Fruit fly (Drosophila melanogaster) whole organism, embryonic: Measurements from ENCODE around the gene fwe.

ENCODE experiments used
- Antp ChIP-seq: fragments of 200-800 bp; sonication (Bioruptor generic); optimal IDR thresholded peaks from 3 replicates; lab custom pipeline; 2016; ENCODE audit warnings: missing biosample characterization, missing genetic modification characterization
- Bgb ChIP-seq: fragments of 200-800 bp; sonication (Bioruptor generic); IDR thresholded peaks from 2 replicates; pipeline ENCODE4 v1.3.6; 2022; ENCODE audit warnings: missing biosample characterization, missing genetic modification characterization; ENCODE audit not compliant: partially characterized antibody
- CG11504 ChIP-seq: fragments of 200-800 bp; sonication (Bioruptor generic); optimal IDR thresholded peaks from 3 replicates; lab custom pipeline; 2019; ENCODE audit warnings: missing biosample characterization, mild to moderate bottlenecking, missing genetic modification characterization, moderate library complexity
- CG12071 ChIP-seq: fragments of 200-800 bp; sonication (Bioruptor generic); optimal IDR thresholded peaks from 3 replicates; lab custom pipeline; 2018; ENCODE audit warnings: missing biosample characterization, mild to moderate bottlenecking, missing genetic modification characterization
- CG12219 ChIP-seq: fragments of 200-800 bp; sonication (Bioruptor generic); optimal IDR thresholded peaks from 3 replicates; lab custom pipeline; 2018; ENCODE audit warnings: missing biosample characterization, mild to moderate bottlenecking, missing genetic modification characterization
- CG12659 ChIP-seq: fragments of 200-800 bp; sonication (Bioruptor generic); optimal IDR thresholded peaks from 3 replicates; lab custom pipeline; 2017; ENCODE audit warnings: mild to moderate bottlenecking, missing biosample characterization, missing genetic modification reagents, missing genetic modification characterization
- CG13287 ChIP-seq: fragments of 200-800 bp; sonication (Bioruptor generic); IDR thresholded peaks from 2 replicates; pipeline ENCODE4 v1.3.6; 2022; ENCODE audit warnings: missing biosample characterization, missing genetic modification characterization; ENCODE audit not compliant: partially characterized antibody
- CG14965 ChIP-seq: fragments of 200-800 bp; sonication (Bioruptor generic); optimal IDR thresholded peaks from 2 replicates; lab custom pipeline; 2016; ENCODE audit warnings: missing biosample characterization, missing genetic modification characterization, borderline replicate concordance
- CG1603 ChIP-seq: fragments of 200-800 bp; sonication (Bioruptor generic); optimal IDR thresholded peaks from 2 replicates; lab custom pipeline; 2019; ENCODE audit warnings: missing biosample characterization, mild to moderate bottlenecking, missing genetic modification characterization, moderate library complexity
- CG17186 ChIP-seq: fragments of 200-800 bp; sonication (Bioruptor generic); optimal IDR thresholded peaks from 3 replicates; lab custom pipeline; 2017; ENCODE audit warnings: missing biosample characterization, missing genetic modification reagents, missing genetic modification characterization
- CG1832 ChIP-seq: fragments of 200-800 bp; sonication (Bioruptor generic); optimal IDR thresholded peaks from 2 replicates; lab custom pipeline; 2017; ENCODE audit warnings: missing biosample characterization, mild to moderate bottlenecking, missing genetic modification characterization, inconsistent platforms
- CG33213 ChIP-seq: fragments of 200-800 bp; sonication (Bioruptor generic); optimal IDR thresholded peaks from 3 replicates; lab custom pipeline; 2016; ENCODE audit warnings: missing biosample characterization, missing genetic modification characterization
- CG34422 ChIP-seq: fragments of 200-800 bp; sonication (Bioruptor generic); IDR thresholded peaks from 3 replicates; pipeline ENCODE4 v1.3.6; 2022; ENCODE audit warnings: missing biosample characterization, missing genetic modification characterization
- CG3847 ChIP-seq: fragments of 200-800 bp; sonication (Bioruptor generic); IDR thresholded peaks from 2 replicates; pipeline ENCODE4 v1.3.6; 2022; ENCODE audit warnings: missing biosample characterization, missing genetic modification characterization
- CG4282 ChIP-seq: fragments of 200-800 bp; sonication (Bioruptor generic); optimal IDR thresholded peaks from 2 replicates; lab custom pipeline; 2016; ENCODE audit warnings: missing biosample characterization, missing genetic modification characterization
- CG6254 ChIP-seq: fragments of 200-800 bp; sonication (Bioruptor generic); optimal IDR thresholded peaks from 3 replicates; lab custom pipeline; 2017; ENCODE audit warnings: mild to moderate bottlenecking, missing biosample characterization, missing genetic modification reagents, missing genetic modification characterization
- CG6689 ChIP-seq: fragments of 200-800 bp; sonication (Bioruptor generic); IDR thresholded peaks from 2 replicates; pipeline ENCODE4 v1.3.6; 2022; ENCODE audit warnings: missing biosample characterization, missing genetic modification characterization
- CG7963 ChIP-seq: fragments of 200-800 bp; sonication (Bioruptor generic); IDR thresholded peaks from 3 replicates; pipeline ENCODE4 v1.3.6; 2022; ENCODE audit warnings: missing biosample characterization, missing genetic modification characterization; ENCODE audit not compliant: partially characterized antibody
- CG8281 ChIP-seq: fragments of 200-800 bp; sonication (Bioruptor generic); optimal IDR thresholded peaks from 2 replicates; lab custom pipeline; 2018; ENCODE audit warnings: missing biosample characterization, mild to moderate bottlenecking, missing genetic modification characterization, moderate library complexity
- CG8290 ChIP-seq, 3 experiments: fragments of 200-800 bp; sonication (Bioruptor generic); optimal IDR thresholded peaks; 2 replicates each; lab custom pipeline; 2016 to 2019; ENCODE audit warnings: missing biosample characterization in 3 of 3, missing genetic modification characterization in 3 of 3, mild to moderate bottlenecking in 2 of 3, moderate library complexity in 1 of 3
- CG8924 ChIP-seq: fragments of 200-800 bp; optimal IDR thresholded peaks from 3 replicates; lab custom pipeline; 2019; ENCODE audit warnings: missing biosample characterization, mild to moderate bottlenecking, missing genetic modification characterization, moderate library complexity
- CG9437 ChIP-seq: fragments of 200-800 bp; sonication (Bioruptor generic); optimal IDR thresholded peaks from 2 replicates; lab custom pipeline; 2018; ENCODE audit warnings: missing biosample characterization, mild to moderate bottlenecking, missing genetic modification characterization
- CG9609 ChIP-seq: fragments of 200-800 bp; sonication (Bioruptor generic); optimal IDR thresholded peaks from 3 replicates; lab custom pipeline; 2016; ENCODE audit warnings: missing biosample characterization, missing genetic modification characterization
- CG9797 ChIP-seq: fragments of 200-800 bp; sonication (Bioruptor generic); optimal IDR thresholded peaks from 3 replicates; lab custom pipeline; 2018; ENCODE audit warnings: missing biosample characterization, mild to moderate bottlenecking, missing genetic modification characterization
- Chrac-16 ChIP-seq: fragments of 200-800 bp; sonication (Bioruptor generic); optimal IDR thresholded peaks from 3 replicates; lab custom pipeline; 2016; ENCODE audit warnings: missing biosample characterization, missing genetic modification characterization
- D19A ChIP-seq: fragments of 200-800 bp; optimal IDR thresholded peaks from 3 replicates; lab custom pipeline; 2019; ENCODE audit warnings: missing biosample characterization, mild to moderate bottlenecking, missing genetic modification characterization, moderate library complexity
- Dip3 ChIP-seq: fragments of 200-800 bp; sonication (Bioruptor generic); optimal IDR thresholded peaks from 3 replicates; lab custom pipeline; 2016; ENCODE audit warnings: missing biosample characterization, missing genetic modification characterization
- ERR ChIP-seq: fragments of 200-800 bp; sonication (Bioruptor generic); optimal IDR thresholded peaks from 2 replicates; lab custom pipeline; 2016; ENCODE audit warnings: missing biosample characterization, missing genetic modification characterization
- HmgD ChIP-seq: fragments of 200-800 bp; sonication (Bioruptor generic); optimal IDR thresholded peaks from 3 replicates; lab custom pipeline; 2016; ENCODE audit warnings: missing biosample characterization, missing genetic modification characterization
- Kr ChIP-seq: fragments of 200-800 bp; sonication (Bioruptor generic); optimal IDR thresholded peaks from 2 replicates; lab custom pipeline; 2017; ENCODE audit warnings: missing biosample characterization, mild to moderate bottlenecking, missing genetic modification characterization
- MBD-R2 ChIP-seq: fragments of 200-800 bp; sonication (Bioruptor generic); IDR thresholded peaks from 2 replicates; pipeline ENCODE4 v1.3.6; 2022; ENCODE audit warnings: missing biosample characterization, missing genetic modification characterization
- MESR4 ChIP-seq: fragments of 200-800 bp; sonication (Bioruptor generic); optimal IDR thresholded peaks from 2 replicates; lab custom pipeline; 2018; ENCODE audit warnings: missing biosample characterization, mild to moderate bottlenecking, missing genetic modification characterization, moderate library complexity
- Myb ChIP-seq: fragments of 200-800 bp; sonication (Bioruptor generic); optimal IDR thresholded peaks from 2 replicates; lab custom pipeline; 2016; ENCODE audit warnings: missing biosample characterization, missing genetic modification characterization
- Pdp1 ChIP-seq, 2 experiments: fragments of 200-800 bp; sonication (Bioruptor generic); optimal IDR thresholded peaks; 3 replicates each; lab custom pipeline; 2016; ENCODE audit warnings: missing biosample characterization in 2 of 2, missing genetic modification characterization in 2 of 2, mild to moderate bottlenecking in 1 of 2, moderate library complexity in 1 of 2
- Scr ChIP-seq: fragments of 200-800 bp; sonication (Bioruptor generic); IDR thresholded peaks from 2 replicates; pipeline ENCODE4 v1.3.6; 2022; ENCODE audit warnings: missing biosample characterization, missing genetic modification characterization; ENCODE audit not compliant: partially characterized antibody
- Side ChIP-seq: fragments of 200-800 bp; sonication (Bioruptor generic); optimal IDR thresholded peaks from 2 replicates; lab custom pipeline; 2016; ENCODE audit warnings: missing biosample characterization, missing genetic modification characterization
- amos ChIP-seq: fragments of 200-800 bp; sonication (Bioruptor generic); IDR thresholded peaks from 2 replicates; pipeline ENCODE4 v1.3.6; 2022; ENCODE audit warnings: missing biosample characterization, missing genetic modification characterization; ENCODE audit not compliant: partially characterized antibody
- bigmax ChIP-seq: fragments of 200-800 bp; sonication (Bioruptor generic); optimal IDR thresholded peaks from 2 replicates; lab custom pipeline; 2018; ENCODE audit warnings: missing biosample characterization, mild to moderate bottlenecking, missing genetic modification characterization
- dm ChIP-seq: fragments of 200-800 bp; sonication (Bioruptor generic); optimal IDR thresholded peaks from 3 replicates; lab custom pipeline; 2016; ENCODE audit warnings: missing biosample characterization, missing genetic modification characterization
- exex ChIP-seq: fragments of 200-800 bp; sonication (Bioruptor generic); optimal IDR thresholded peaks from 4 replicates; lab custom pipeline; 2018; ENCODE audit warnings: missing biosample characterization, mild to moderate bottlenecking, missing genetic modification characterization, moderate library complexity
- jing ChIP-seq: fragments of 200-800 bp; sonication (Bioruptor generic); optimal IDR thresholded peaks from 2 replicates; lab custom pipeline; 2018; ENCODE audit warnings: missing biosample characterization, mild to moderate bottlenecking, missing genetic modification characterization
- lbe ChIP-seq: fragments of 200-800 bp; sonication (Bioruptor generic); optimal IDR thresholded peaks from 2 replicates; lab custom pipeline; 2016; ENCODE audit warnings: missing biosample characterization, mild to moderate bottlenecking, missing genetic modification characterization
- lilli ChIP-seq: fragments of 200-800 bp; sonication (Bioruptor generic); optimal IDR thresholded peaks from 3 replicates; lab custom pipeline; 2016; ENCODE audit warnings: missing biosample characterization, missing genetic modification characterization
- pan ChIP-seq, 4 experiments: fragments of >200 bp in 3 of 4; fragments of 200-800 bp in 1 of 4; sonication (Bioruptor generic) in 1 of 4; optimal IDR thresholded peaks in 3 of 4; IDR thresholded peaks in 1 of 4; 2 replicates each; pipeline versions ENCODE4 v1.3.6 to Lab custom; 2017 to 2022; ENCODE audit warnings: missing biosample characterization in 2 of 4, missing genetic modification characterization in 2 of 4, mixed read lengths in 1 of 4
- peb ChIP-seq: fragments of 200-800 bp; sonication (Bioruptor generic); IDR thresholded peaks from 2 replicates; pipeline ENCODE4 v1.3.6; 2022; ENCODE audit warnings: missing biosample characterization, missing genetic modification characterization
- stwl ChIP-seq: fragments of 200-800 bp; sonication (Bioruptor generic); optimal IDR thresholded peaks from 3 replicates; lab custom pipeline; 2018; ENCODE audit warnings: missing biosample characterization, mild to moderate bottlenecking, missing genetic modification characterization, moderate library complexity
- trem ChIP-seq: fragments of 200-800 bp; optimal IDR thresholded peaks from 3 replicates; lab custom pipeline; 2019; ENCODE audit warnings: missing biosample characterization, mild to moderate bottlenecking, missing genetic modification characterization, moderate library complexity
- zfh1 ChIP-seq: fragments of 200-800 bp; sonication (Bioruptor generic); IDR thresholded peaks from 3 replicates; pipeline ENCODE4 v1.3.6; 2022; ENCODE audit warnings: missing biosample characterization, missing genetic modification characterization

fwe gene

dm6 chr3L:15837209-15837608 lies 21.0 kb upstream of the fwe start, which contains the start of gene CG15715 (continued):
- peak in 1 of 2 experiments; percentile 60 for TF ChIP-seq Pdp1 (GFP tag; optimal IDR thresholded peaks at IDR 0.05; lab: Kevin White, UChicago)
- TF ChIP-seq CG12659 (GFP tag; lab: Kevin White, UChicago) = peak; percentile 66
- peak; percentile 5 for TF ChIP-seq CG17186
- no peak for TF ChIP-seq Kr (GFP tag; lab: Kevin White, UChicago)
- peak; percentile 82 for TF ChIP-seq MESR4 (GFP tag; lab: Kevin White, UChicago)
- TF ChIP-seq CG9609 (GFP tag; lab: Kevin White, UChicago) = no peak
- TF ChIP-seq CG3847 (GFP tag; lab: Robert Waterston, UW) = peak; percentile 49
- no peak for TF ChIP-seq CG6254 (GFP tag; lab: Kevin White, UChicago)
- TF ChIP-seq MBD-R2 (GFP tag; lab: Robert Waterston, UW) = peak; percentile 69
- TF ChIP-seq CG14965 (GFP tag; lab: Kevin White, UChicago) = no peak
- TF ChIP-seq CG11504 (tag; lab: Kevin White, UChicago) = peak; percentile 63
- TF ChIP-seq zfh1 (GFP tag; lab: Robert Waterston, UW) = no peak
- peak; percentile 30; the same call in 1 of the 2 replicates for TF ChIP-seq Scr (GFP tag; lab: Robert Waterston, UW)
- peak; percentile 97 for TF ChIP-seq Myb (GFP tag; lab: Kevin White, UChicago)
- TF ChIP-seq trem (tag; lab: Kevin White, UChicago) = peak; percentile 73
- peak; percentile 78 for TF ChIP-seq dm
- TF ChIP-seq Antp (GFP tag; lab: Kevin White, UChicago) = no peak
- no peak for TF ChIP-seq CG7963
- no peak for TF ChIP-seq Chrac-16 (GFP tag; lab: Kevin White, UChicago)
- peak; percentile 36; the same call in 1 of the 2 replicates for TF ChIP-seq Bgb
- TF ChIP-seq HmgD (GFP tag; lab: Kevin White, UChicago) = peak; percentile 27
- TF ChIP-seq CG12219 (GFP tag; lab: Kevin White, UChicago) = no peak
- TF ChIP-seq CG1603 (tag; lab: Kevin White, UChicago) = peak; percentile 83
- peak; percentile 68 for TF ChIP-seq CG9797 (GFP tag; lab: Kevin White, UChicago)
- TF ChIP-seq amos = peak; percentile 35
- TF ChIP-seq stwl (tag; lab: Kevin White, UChicago) = peak; percentile 94
- TF ChIP-seq lilli (GFP tag; lab: Kevin White, UChicago) = peak; percentile 26
- TF ChIP-seq CG9437 (GFP tag; lab: Kevin White, UChicago) = peak; percentile 80

DNA sequence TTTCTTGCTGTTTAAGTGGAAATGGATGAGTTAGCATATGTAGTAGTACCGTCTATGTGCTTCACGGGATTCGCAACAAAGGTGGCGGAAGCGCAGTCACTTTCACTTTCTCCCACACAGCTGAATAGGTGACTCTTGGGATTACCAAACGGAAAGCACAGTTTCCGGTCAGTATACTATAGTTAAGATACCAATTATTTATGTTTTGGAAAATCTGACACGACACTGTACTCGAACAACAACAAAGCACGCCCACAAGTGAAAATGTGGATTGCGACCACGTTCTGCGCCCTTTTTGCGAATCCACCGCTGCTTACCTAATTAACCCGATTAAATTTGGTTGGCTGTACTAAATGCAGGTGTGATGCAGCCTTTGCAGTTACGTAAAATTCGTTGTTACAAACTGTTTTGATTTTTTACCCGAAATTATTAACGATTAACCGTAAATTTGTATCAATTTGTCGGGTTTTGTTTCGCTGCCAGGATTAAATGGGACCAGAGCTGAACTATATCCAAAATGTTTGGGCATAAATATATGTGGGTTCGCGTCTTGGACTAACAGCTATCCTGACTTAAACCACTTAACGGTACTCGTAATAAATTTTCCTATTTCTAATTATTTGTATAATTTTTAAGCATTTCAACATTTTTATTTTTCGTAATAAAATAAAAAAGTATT lies 18.8 kb upstream of the fwe start, which contains the start of gene CG18081:
Gene CG18081 (minus strand): TSS at position 512 of the 679 bp plus-strand sequence.
- TF ChIP-seq CG12071 (no peak), CG1832 (GFP tag; lab: Kevin White, UChicago) (no peak), peb (GFP tag; lab: Robert Waterston, UW) (no peak), D19A (tag; lab: Kevin White, UChicago) (peak; percentile 11), Dip3 (no peak), CG6689 (GFP tag; lab: Robert Waterston, UW) (no peak), CG4282 (no peak), CG8924 (tag; lab: Kevin White, UChicago) (peak; percentile 15), ERR (no peak), Side (GFP tag; lab: Kevin White, UChicago) (no peak), CG13287 (GFP tag; lab: Robert Waterston, UW) (peak; percentile 14; the same call in 1 of the 2 replicates), CG33213 (GFP tag; lab: Kevin White, UChicago) (no peak), pan (optimal IDR thresholded peaks at IDR 0.05; lab: Kevin White, UChicago) (no peak), pan (GFP tag; optimal IDR thresholded peaks at IDR 0.05 in 1 of 2, IDR thresholded peaks at IDR 0.05 in 1 of 2) (no peak), bigmax (GFP tag; lab: Kevin White, UChicago) (no peak), lbe (GFP tag; lab: Kevin White, UChicago) (no peak), jing (GFP tag; lab: Kevin White, UChicago) (no peak), CG8281 (tag; lab: Kevin White, UChicago) (no peak), CG8290 (GFP tag; optimal IDR thresholded peaks at IDR 0.05; lab: Kevin White, UChicago) (no peak), CG8290 (tag; optimal IDR thresholded peaks at IDR 0.05; lab: Kevin White, UChicago) (peak in 1 of 2 experiments; percentile 62), exex (peak; percentile 6), CG34422 (GFP tag; lab: Robert Waterston, UW) (no peak)
